Worm (Caenorhabditis elegans) whole organism, young adult: Measurements from ENCODE around the gene F35C8.8.

Experiments used
- B0035.1 ChIP-seq: sonication (generic microtip); optimal IDR thresholded peaks from 2 replicates; lab custom pipeline; 2016; ENCODE audit warnings: missing genetic modification characterization, mild to moderate bottlenecking, missing compliant biosample characterization, missing genotype, missing genetic modification reagents
- C17E4.6 ChIP-seq: fragments of 200-800 bp; sonication (Bioruptor generic); IDR thresholded peaks from 2 replicates; pipeline ENCODE4 v1.3.6; 2022; ENCODE audit warnings: missing genetic modification reagents, missing genetic modification characterization, missing compliant biosample characterization
- F10E7.11 ChIP-seq: sonication (generic microtip); optimal IDR thresholded peaks from 2 replicates; lab custom pipeline; 2017; ENCODE audit warnings: mild to moderate bottlenecking, missing genetic modification characterization, moderate library complexity, missing compliant biosample characterization
- F22D6.2 ChIP-seq: sonication (generic microtip); optimal IDR thresholded peaks from 2 replicates; lab custom pipeline; 2016; ENCODE audit warnings: mild to moderate bottlenecking, missing genetic modification characterization, missing compliant biosample characterization
- F39B2.1 ChIP-seq: fragments of 200-800 bp; sonication (Bioruptor generic); IDR thresholded peaks from 2 replicates; pipeline ENCODE4 v1.3.6; 2022; ENCODE audit warnings: missing genetic modification reagents, missing genetic modification characterization, missing compliant biosample characterization
- F57C9.4 ChIP-seq: sonication (generic microtip); optimal IDR thresholded peaks from 2 replicates; lab custom pipeline; 2017; ENCODE audit warnings: mild to moderate bottlenecking, missing genetic modification characterization, missing compliant biosample characterization
- K11D2.4 ChIP-seq: fragments of 200-800 bp; sonication (Bioruptor generic); IDR thresholded peaks from 2 replicates; pipeline ENCODE4 v1.3.6; 2022; ENCODE audit warnings: missing genetic modification reagents, missing genetic modification characterization, missing compliant biosample characterization
- K12H6.12 ChIP-seq: fragments of 200-800 bp; sonication (Bioruptor generic); optimal IDR thresholded peaks from 2 replicates; lab custom pipeline; 2018; ENCODE audit warnings: mild to moderate bottlenecking, missing genetic modification characterization, missing compliant biosample characterization
- T26A5.8 ChIP-seq: sonication (generic microtip); optimal IDR thresholded peaks from 2 replicates; lab custom pipeline; 2016; ENCODE audit warnings: missing genetic modification characterization, missing compliant biosample characterization
- Y53F4B.3 ChIP-seq: fragments of 200-800 bp; sonication (Bioruptor generic); IDR thresholded peaks from 2 replicates; pipeline ENCODE4 v1.3.6; 2022; ENCODE audit warnings: missing genetic modification reagents, missing genetic modification characterization, missing compliant biosample characterization
- Y53G8AR.9 ChIP-seq: fragments of 200-800 bp; sonication (Bioruptor generic); conservative IDR thresholded peaks from 2 replicates; pipeline ENCODE4 v1.3.6; 2022; ENCODE audit warnings: missing genetic modification reagents, missing genetic modification characterization, missing compliant biosample characterization
- Y95B8A.8 ChIP-seq: fragments of 200-800 bp; sonication (Bioruptor generic); IDR thresholded peaks from 2 replicates; pipeline ENCODE4 v1.3.6; 2022; ENCODE audit warnings: missing genetic modification reagents, missing genetic modification characterization, missing compliant biosample characterization
- ZK185.1 ChIP-seq: sonication (generic microtip); optimal IDR thresholded peaks from 2 replicates; lab custom pipeline; 2016; ENCODE audit warnings: mild to moderate bottlenecking, missing genetic modification characterization, missing compliant biosample characterization; ENCODE audit not compliant: poor library complexity, severe bottlenecking
- ama-1 ChIP-seq, 3 experiments: fragments of 150-350 bp in 1 of 3; sonication (generic microtip) in 2 of 3; optimal IDR thresholded peaks; 2 replicates each; lab custom pipeline; 2014 to 2018; ENCODE audit warnings: missing biosample characterization in 2 of 3, missing genetic modification characterization in 2 of 3, missing genetic modification reagents in 2 of 3
- aptf-2 ChIP-seq: fragments of 200-800 bp; sonication (Bioruptor generic); conservative IDR thresholded peaks from 2 replicates; pipeline ENCODE4 v1.3.6; 2022; ENCODE audit warnings: missing genetic modification reagents, missing genetic modification characterization, missing compliant biosample characterization
- atf-7 ChIP-seq: sonication (generic microtip); optimal IDR thresholded peaks from 2 replicates; lab custom pipeline; 2017; ENCODE audit warnings: mild to moderate bottlenecking, missing genetic modification characterization, missing compliant biosample characterization
- athp-1 ChIP-seq: sonication (generic microtip); optimal IDR thresholded peaks from 2 replicates; lab custom pipeline; 2017; ENCODE audit warnings: mild to moderate bottlenecking, missing genetic modification characterization, missing compliant biosample characterization
- attf-5 ChIP-seq: fragments of 200-800 bp; sonication (Bioruptor generic); optimal IDR thresholded peaks from 2 replicates; lab custom pipeline; 2018; ENCODE audit warnings: mild to moderate bottlenecking, missing genetic modification characterization, missing compliant biosample characterization
- bed-1 ChIP-seq: fragments of 200-800 bp; sonication (Bioruptor generic); IDR thresholded peaks from 2 replicates; pipeline ENCODE4 v1.3.6; 2022; ENCODE audit warnings: missing genetic modification reagents, missing genetic modification characterization, missing compliant biosample characterization
- cebp-1 ChIP-seq, 2 experiments: fragments of 200-800 bp in 1 of 2; sonication (Bioruptor generic) in 1 of 2; sonication (generic microtip) in 1 of 2; IDR thresholded peaks in 1 of 2; optimal IDR thresholded peaks in 1 of 2; 2 replicates each; pipeline versions ENCODE4 v1.3.6 to Lab custom; 2017 to 2022; ENCODE audit warnings: missing compliant biosample characterization in 2 of 2, missing genetic modification characterization in 2 of 2, mild to moderate bottlenecking in 1 of 2, missing genetic modification reagents in 1 of 2, moderate library complexity in 1 of 2
- ceh-79 ChIP-seq: sonication (generic microtip); optimal IDR thresholded peaks from 2 replicates; lab custom pipeline; 2017; ENCODE audit warnings: mild to moderate bottlenecking, missing genetic modification characterization, missing compliant biosample characterization
- die-1 ChIP-seq: sonication (generic microtip); optimal IDR thresholded peaks from 2 replicates; lab custom pipeline; 2016; ENCODE audit warnings: missing genotype, mild to moderate bottlenecking, missing genetic modification characterization, missing compliant biosample characterization
- dpl-1 ChIP-seq: fragments of 150-350 bp; optimal IDR thresholded peaks from 2 replicates; lab custom pipeline; 2014; ENCODE audit warnings: missing biosample characterization, missing genetic modification reagents, missing genetic modification characterization
- efl-1 ChIP-seq: fragments of 150-350 bp; optimal IDR thresholded peaks from 2 replicates; lab custom pipeline; 2014; ENCODE audit warnings: missing biosample characterization, missing genetic modification reagents, missing genetic modification characterization
- ekl-4 ChIP-seq: fragments of 200-800 bp; sonication (Bioruptor generic); IDR thresholded peaks from 2 replicates; pipeline ENCODE4 v1.3.6; 2022; ENCODE audit warnings: missing genetic modification reagents, missing genetic modification characterization, missing compliant biosample characterization
- him-1 ChIP-seq: sonication (generic microtip); optimal IDR thresholded peaks from 2 replicates; lab custom pipeline; 2016; ENCODE audit warnings: missing genotype, missing genetic modification reagents, missing genetic modification characterization, missing compliant biosample characterization
- hlh-12 ChIP-seq: sonication (generic microtip); optimal IDR thresholded peaks from 2 replicates; lab custom pipeline; 2016; ENCODE audit warnings: missing genetic modification characterization, missing compliant biosample characterization
- hmg-20 ChIP-seq: fragments of 200-800 bp; sonication (Bioruptor generic); IDR thresholded peaks from 2 replicates; pipeline ENCODE4 v1.3.6; 2022; ENCODE audit warnings: missing genetic modification reagents, missing genetic modification characterization, missing compliant biosample characterization
- hsf-1 ChIP-seq: fragments of 200-800 bp; sonication (Bioruptor generic); IDR thresholded peaks from 2 replicates; pipeline ENCODE4 v1.3.6; 2022; ENCODE audit warnings: missing genetic modification reagents, missing genetic modification characterization, missing compliant biosample characterization
- lin-26 ChIP-seq: fragments of 200-800 bp; sonication (Bioruptor generic); IDR thresholded peaks from 2 replicates; pipeline ENCODE4 v1.3.6; 2022; ENCODE audit warnings: missing genetic modification reagents, missing genetic modification characterization, missing compliant biosample characterization
- madf-10 ChIP-seq: sonication (generic microtip); optimal IDR thresholded peaks from 2 replicates; lab custom pipeline; 2016; ENCODE audit warnings: mild to moderate bottlenecking, missing genetic modification characterization, missing compliant biosample characterization
- nfyb-1 ChIP-seq: fragments of 200-800 bp; sonication (Bioruptor generic); IDR thresholded peaks from 2 replicates; pipeline ENCODE4 v1.3.6; 2022; ENCODE audit warnings: missing genetic modification reagents, missing genetic modification characterization, missing compliant biosample characterization
- nhr-120 ChIP-seq: fragments of 200-800 bp; sonication (Bioruptor generic); IDR thresholded peaks from 2 replicates; pipeline ENCODE4 v1.3.6; 2022; ENCODE audit warnings: missing genetic modification characterization, missing compliant biosample characterization
- nhr-179 ChIP-seq: sonication (generic microtip); optimal IDR thresholded peaks from 2 replicates; lab custom pipeline; 2016; ENCODE audit warnings: mild to moderate bottlenecking, missing genetic modification characterization, missing compliant biosample characterization
- nhr-27 ChIP-seq: fragments of 200-800 bp; sonication (Bioruptor generic); optimal IDR thresholded peaks from 2 replicates; lab custom pipeline; 2018; ENCODE audit warnings: mild to moderate bottlenecking, missing genetic modification characterization, moderate library complexity, missing compliant biosample characterization
- pbrm-1 ChIP-seq: fragments of 200-800 bp; sonication (Bioruptor generic); IDR thresholded peaks from 2 replicates; pipeline ENCODE4 v1.3.6; 2022; ENCODE audit warnings: missing genetic modification reagents, missing genetic modification characterization, missing compliant biosample characterization
- pha-4 ChIP-seq: fragments of 150-350 bp; sonication (generic microtip); optimal IDR thresholded peaks from 2 replicates; lab custom pipeline; 2014; ENCODE audit warnings: missing biosample characterization, missing genetic modification reagents, missing genetic modification characterization
- rpc-1 ChIP-seq, 2 experiments: fragments of 150-350 bp in 1 of 2; sonication (generic microtip) in 1 of 2; optimal IDR thresholded peaks; 2 replicates each; lab custom pipeline; 2014 to 2018; ENCODE audit warnings: missing biosample characterization in 1 of 2, missing genetic modification characterization in 1 of 2, missing genetic modification reagents in 1 of 2, missing genotype in 1 of 2
- sdz-38 ChIP-seq: sonication (generic microtip); optimal IDR thresholded peaks from 2 replicates; lab custom pipeline; 2016; ENCODE audit warnings: missing genotype, missing genetic modification characterization, missing compliant biosample characterization
- snpc-3.4 ChIP-seq: sonication (generic microtip); optimal IDR thresholded peaks from 2 replicates; lab custom pipeline; 2017; ENCODE audit warnings: missing genetic modification characterization, mild to moderate bottlenecking, missing compliant biosample characterization, antibody characterized with exemption, moderate library complexity, missing genotype, missing genetic modification reagents
- sptf-2 ChIP-seq: fragments of 200-800 bp; sonication (Bioruptor generic); optimal IDR thresholded peaks from 2 replicates; lab custom pipeline; 2018; ENCODE audit warnings: mild to moderate bottlenecking, missing genetic modification characterization, missing compliant biosample characterization
- tbp1 ChIP-seq: fragments of 200-800 bp; sonication (Bioruptor generic); optimal IDR thresholded peaks from 2 replicates; lab custom pipeline; 2018; ENCODE audit warnings: mild to moderate bottlenecking, missing genetic modification characterization, missing compliant biosample characterization
- tbx-9 ChIP-seq: sonication (generic microtip); optimal IDR thresholded peaks from 2 replicates; lab custom pipeline; 2016; ENCODE audit warnings: borderline replicate concordance, missing genetic modification characterization, inconsistent platforms, missing compliant biosample characterization
- xnd-1 ChIP-seq: sonication (generic microtip); optimal IDR thresholded peaks from 2 replicates; lab custom pipeline; 2016; ENCODE audit warnings: missing genotype, missing genetic modification reagents, missing genetic modification characterization, missing compliant biosample characterization
- zfh-2 ChIP-seq: fragments of 200-800 bp; sonication (Bioruptor generic); conservative IDR thresholded peaks from 2 replicates; pipeline ENCODE4 v1.3.6; 2022; ENCODE audit warnings: missing genetic modification reagents, missing genetic modification characterization, missing compliant biosample characterization
- ztf-18 ChIP-seq: sonication (generic microtip); optimal IDR thresholded peaks from 2 replicates; lab custom pipeline; 2016; ENCODE audit warnings: missing genotype, mild to moderate bottlenecking, missing genetic modification characterization, missing compliant biosample characterization
- ztf-26 ChIP-seq: sonication (generic microtip); optimal IDR thresholded peaks from 2 replicates; lab custom pipeline; 2017; ENCODE audit warnings: missing genetic modification characterization, missing compliant biosample characterization
- ztf-3 ChIP-seq: fragments of 200-800 bp; sonication (Bioruptor generic); optimal IDR thresholded peaks from 2 replicates; lab custom pipeline; 2018; ENCODE audit warnings: mild to moderate bottlenecking, missing genetic modification characterization, missing compliant biosample characterization
- ztf-6 ChIP-seq: fragments of 200-800 bp; sonication (Bioruptor generic); IDR thresholded peaks from 2 replicates; pipeline ENCODE4 v1.3.6; 2022; ENCODE audit warnings: missing genetic modification reagents, missing genetic modification characterization, missing compliant biosample characterization

Gene F35C8.8

DNA sequence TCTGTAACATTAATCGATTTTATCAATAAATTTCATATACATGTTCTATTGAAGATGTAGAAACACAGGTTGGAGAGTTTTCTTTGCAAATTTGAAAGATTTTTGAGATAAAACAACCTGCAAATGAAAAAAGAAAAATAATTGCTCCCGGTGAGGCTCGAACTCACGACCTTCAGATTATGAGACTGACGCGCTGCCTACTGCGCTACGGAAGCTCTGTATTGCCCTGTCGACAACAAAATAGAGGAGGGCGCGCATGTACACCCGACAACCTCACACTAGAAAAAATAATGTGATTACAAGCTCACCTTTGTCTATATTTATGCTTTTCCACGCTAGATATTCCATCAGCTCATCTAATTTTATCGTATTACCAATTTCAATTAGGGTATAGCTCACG lies 34.8 kb upstream of the F35C8.8 start (continued):
- TF ChIP-seq hmg-20 (GFP tag; lab: Robert Waterston, UW) (no peak; the same call in 1 of the 2 replicates), hsf-1 (no peak), K11D2.4 (GFP tag; lab: Robert Waterston, UW) (no peak), Y95B8A.8 (GFP tag; lab: Robert Waterston, UW) (no peak), C17E4.6 (no peak), bed-1 (no peak), sdz-38 (tag; lab: Kevin White, UChicago) (no peak), ztf-6 (no peak), rpc-1 (optimal IDR thresholded peaks at IDR 0.05; lab: Kevin White, UChicago) (peak; percentile 80), rpc-1 (tag; optimal IDR thresholded peaks at IDR 0.05; lab: Kevin White, UChicago) (peak; percentile 89), hlh-12 (no peak), F10E7.11 (tag; lab: Kevin White, UChicago) (no peak), ztf-18 (peak; percentile 63), tbx-9 (no peak), zfh-2 (no peak), nfyb-1 (GFP tag; lab: Robert Waterston, UW) (no peak; the same call in 1 of the 2 replicates), snpc-3.4 (tag; lab: Kevin White, UChicago) (peak; percentile 47), sptf-2 (GFP tag; lab: Kevin White, UChicago) (no peak), atf-7 (peak; percentile 7), B0035.1 (tag; lab: Kevin White, UChicago) (no peak), nhr-179 (tag; lab: Kevin White, UChicago) (no peak), pha-4 (tag; lab: Kevin White, UChicago) (no peak), lin-26 (GFP tag; lab: Robert Waterston, UW) (peak; percentile 78), tbp1 (GFP tag; lab: Kevin White, UChicago) (peak; percentile 92), F39B2.1 (no peak), F22D6.2 (tag; lab: Kevin White, UChicago) (no peak), xnd-1 (no peak), cebp-1 (GFP tag; IDR thresholded peaks at IDR 0.05; lab: Robert Waterston, UW) (no peak), cebp-1 (tag; optimal IDR thresholded peaks at IDR 0.05; lab: Kevin White, UChicago) (no peak), Y53F4B.3 (GFP tag; lab: Robert Waterston, UW) (no peak), K12H6.12 (tag; lab: Kevin White, UChicago) (no peak), nhr-120 (GFP tag; lab: Robert Waterston, UW) (no peak), T26A5.8 (tag; lab: Kevin White, UChicago) (no peak), ama-1 (optimal IDR thresholded peaks at IDR 0.05; lab: Kevin White, UChicago) (no peak), ama-1 (GFP tag; optimal IDR thresholded peaks at IDR 0.05; lab: Kevin White, UChicago) (no peak), ceh-79 (tag; lab: Kevin White, UChicago) (no peak), die-1 (tag; lab: Kevin White, UChicago) (peak; percentile 91), ztf-3 (no peak), aptf-2 (no peak), attf-5 (GFP tag; lab: Kevin White, UChicago) (no peak), athp-1 (tag; lab: Kevin White, UChicago) (no peak), pbrm-1 (GFP tag; lab: Robert Waterston, UW) (peak; percentile 51; the same call in 1 of the 2 replicates), ZK185.1 (tag; lab: Kevin White, UChicago) (no peak), dpl-1 (no peak), madf-10 (tag; lab: Kevin White, UChicago) (peak; percentile 7), nhr-27 (tag; lab: Kevin White, UChicago) (no peak), Y53G8AR.9 (GFP tag; lab: Robert Waterston, UW) (no peak), him-1 (tag; lab: Kevin White, UChicago) (peak; percentile 92), ztf-26 (no peak), ekl-4 (GFP tag; lab: Robert Waterston, UW) (no peak), efl-1 (no peak), F57C9.4 (tag; lab: Kevin White, UChicago) (no peak)
